Fruit fly (Drosophila melanogaster): Measurements from ENCODE around the gene CG5418.
A peak's percentile ranks its signal among the peaks of the same experiment; 100 is the strongest.

The CG5418 gene

dm6 chr2L:12483519-12483865 lies 30.4 kb upstream of the CG5418 start:
- TF ChIP-seq Adf1 (GFP tag; IDR thresholded peaks at IDR 0.05), result peak; percentile 31; the same call in 1 of the 2 replicates
- no peak for TF ChIP-seq gsb (GFP tag; IDR thresholded peaks at IDR 0.05)
- TF ChIP-seq slou (GFP tag; optimal IDR thresholded peaks at IDR 0.05), result no peak
- peak; percentile 88 for TF ChIP-seq CG4360 (GFP tag; IDR thresholded peaks at IDR 0.05)
- no peak for TF ChIP-seq CG42726 (GFP tag; IDR thresholded peaks at IDR 0.05; ENCODE audit: partially characterized antibody)
- no peak for TF ChIP-seq D19A (tag; optimal IDR thresholded peaks at IDR 0.05)
- no peak for TF ChIP-seq hbn (GFP tag; IDR thresholded peaks at IDR 0.05; ENCODE audit: partially characterized antibody)
- TF ChIP-seq Trl (optimal IDR thresholded peaks at IDR 0.05), result peak in 1 of 2 experiments; percentile 78
- TF ChIP-seq Trl (GFP tag; optimal IDR thresholded peaks at IDR 0.05), result no peak
- TF ChIP-seq CG17186 (GFP tag; optimal IDR thresholded peaks at IDR 0.05), result no peak
- 0 out of 2 replicates have a peak, but pooled peaks have one; percentile 26 for TF ChIP-seq ato (GFP tag; IDR thresholded peaks at IDR 0.05; ENCODE audit: partially characterized antibody)
- peak; percentile 57 for TF ChIP-seq CG3838 (GFP tag; optimal IDR thresholded peaks at IDR 0.05)
- no peak for TF ChIP-seq Optix (GFP tag; IDR thresholded peaks at IDR 0.05)
- TF ChIP-seq grn (GFP tag; optimal IDR thresholded peaks at IDR 0.05), result no peak
- TF ChIP-seq CG12155 (GFP tag; optimal IDR thresholded peaks at IDR 0.05), result no peak
- no peak for TF ChIP-seq CG4707 (GFP tag; optimal IDR thresholded peaks at IDR 0.05)
- no peak for TF ChIP-seq dan (GFP tag; IDR thresholded peaks at IDR 0.05)
- no peak for TF ChIP-seq HmgD (GFP tag; optimal IDR thresholded peaks at IDR 0.05)
- peak; percentile 15 for TF ChIP-seq HLHmδ (GFP tag; optimal IDR thresholded peaks at IDR 0.05)

- TF ChIP-seq CG33213 (GFP tag; optimal IDR thresholded peaks at IDR 0.05), result no peak
- TF ChIP-seq CG12104 (GFP tag; optimal IDR thresholded peaks at IDR 0.05), result no peak
- TF ChIP-seq row (GFP tag; IDR thresholded peaks at IDR 0.05), result no peak
- TF ChIP-seq abd-A (tag; optimal IDR thresholded peaks at IDR 0.05), result peak; percentile 30
- TF ChIP-seq Mad (GFP tag; optimal IDR thresholded peaks at IDR 0.05), result no peak
- no peak for TF ChIP-seq dan (GFP tag; IDR thresholded peaks at IDR 0.05)
- TF ChIP-seq Med (GFP tag), result peak; percentile 66
- peak; percentile 64 for TF ChIP-seq lbe (GFP tag; optimal IDR thresholded peaks at IDR 0.05)
- TF ChIP-seq CG1529 (GFP tag; optimal IDR thresholded peaks at IDR 0.05), result no peak
- TF ChIP-seq chm (GFP tag; IDR thresholded peaks at IDR 0.05), result no peak
- TF ChIP-seq Blimp-1 (GFP tag; optimal IDR thresholded peaks at IDR 0.05), result peak; percentile 22
- no peak for TF ChIP-seq CG17328 (GFP tag; IDR thresholded peaks at IDR 0.05)
- peak; percentile 11 for TF ChIP-seq CG4707 (GFP tag; optimal IDR thresholded peaks at IDR 0.05)
- TF ChIP-seq chinmo (GFP tag; IDR thresholded peaks at IDR 0.05; ENCODE audit: partially characterized antibody), result peak; percentile 39; the same call in 1 of the 4 replicates
- TF ChIP-seq dmrt11E (tag; optimal IDR thresholded peaks at IDR 0.05), result no peak
- peak; percentile 27 for TF ChIP-seq ac (GFP tag; optimal IDR thresholded peaks at IDR 0.05)
- no peak for TF ChIP-seq CG5180 (GFP tag; optimal IDR thresholded peaks at IDR 0.05)
- no peak for TF ChIP-seq sug (tag; optimal IDR thresholded peaks at IDR 0.05)
- no peak for TF ChIP-seq zfh1 (GFP tag; IDR thresholded peaks at IDR 0.05)
- TF ChIP-seq hb (GFP tag; IDR thresholded peaks at IDR 0.05; ENCODE audit: partially characterized antibody), result no peak
- no peak for TF ChIP-seq CG13424 (tag; optimal IDR thresholded peaks at IDR 0.05)
- TF ChIP-seq cg (GFP tag; optimal IDR thresholded peaks at IDR 0.05), result peak; percentile 22
- no peak for TF ChIP-seq CG13624 (GFP tag; optimal IDR thresholded peaks at IDR 0.05)
- no peak for TF ChIP-seq E2f1 (GFP tag; IDR thresholded peaks at IDR 0.05)
- TF ChIP-seq Pdp1 (GFP tag; optimal IDR thresholded peaks at IDR 0.05), result peak in 1 of 2 experiments; percentile 43
- peak; percentile 96 to 97 for TF ChIP-seq Trl (optimal IDR thresholded peaks at IDR 0.05)
- TF ChIP-seq Trl (GFP tag; optimal IDR thresholded peaks at IDR 0.05), result peak; percentile 44
- no peak for TF ChIP-seq CG10543 (GFP tag; optimal IDR thresholded peaks at IDR 0.05)
- no peak for TF ChIP-seq kay (GFP tag; optimal IDR thresholded peaks at IDR 0.05)
- no peak for TF ChIP-seq CG5245 (GFP tag; optimal IDR thresholded peaks at IDR 0.05)
- TF ChIP-seq CG17385 (GFP tag; optimal IDR thresholded peaks at IDR 0.05), result peak; percentile 41
- no peak for TF ChIP-seq NC2α (GFP tag; optimal IDR thresholded peaks at IDR 0.05)
- TF ChIP-seq ci (GFP tag; IDR thresholded peaks at IDR 0.05), result peak; percentile 34; the same call in 2 of the 3 replicates
- TF ChIP-seq CG30431 (GFP tag; optimal IDR thresholded peaks at IDR 0.05), result no peak
- TF ChIP-seq ssp (GFP tag; IDR thresholded peaks at IDR 0.05), result no peak
Observed at dm6 chr2L:12482723-12483342, 29.8 kb upstream of the CG5418 start.
